Worm (Caenorhabditis elegans): ENCODE data around the gene srd-11.
A peak's percentile ranks its signal among the peaks of the same experiment; 100 is the strongest.

The srd-11 gene

DNA sequence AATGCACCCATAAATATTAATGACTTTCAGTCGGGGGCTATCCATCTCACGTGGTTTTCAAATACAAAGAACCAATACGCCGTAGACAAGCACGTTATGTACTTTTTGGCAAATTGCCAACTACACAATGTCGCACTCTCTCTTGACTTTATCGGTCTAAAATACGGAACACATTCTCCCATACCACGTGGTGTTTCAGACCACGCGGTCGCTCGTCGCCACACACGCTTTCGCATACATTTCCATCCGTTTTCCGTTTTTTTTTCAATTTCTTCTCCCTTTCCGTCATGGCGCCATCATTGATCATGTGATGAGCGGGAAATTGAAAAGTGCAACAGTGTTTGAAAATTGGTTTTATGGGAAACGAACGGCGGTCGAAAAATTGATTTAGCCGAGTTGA lies 38.9 kb upstream of the srd-11 start:
- TF ChIP-seq mdt-29 (GFP tag; IDR thresholded peaks at IDR 0.05) (peak; percentile 96), daf-16 (GFP tag; optimal IDR thresholded peaks at IDR 0.05) (no peak), daf-16 (tag; optimal IDR thresholded peaks at IDR 0.05) (peak; percentile 73), F26F4.8 (GFP tag; conservative IDR thresholded peaks at IDR 0.05) (no peak), nhr-41 (GFP tag; IDR thresholded peaks at IDR 0.05) (no peak), nhr-77 (tag; optimal IDR thresholded peaks at IDR 0.05) (peak; percentile 81), nhr-76 (tag; optimal IDR thresholded peaks at IDR 0.05) (peak; percentile 52), ama-1 (optimal IDR thresholded peaks at IDR 0.05) (no peak), mdl-1 (tag; optimal IDR thresholded peaks at IDR 0.05) (peak; percentile 90 to 98), fos-1 (tag; optimal IDR thresholded peaks at IDR 0.05) (peak; percentile 69), mxl-3 (GFP tag; optimal IDR thresholded peaks at IDR 0.05) (peak; percentile 99), ZK337.2 (GFP tag; IDR thresholded peaks at IDR 0.05) (no peak), ceh-28 (tag; optimal IDR thresholded peaks at IDR 0.05) (no peak), R02D3.7 (tag; optimal IDR thresholded peaks at IDR 0.05) (no peak), Y105C5A.15 (GFP tag; IDR thresholded peaks at IDR 0.05) (no peak), zag-1 (tag; optimal IDR thresholded peaks at IDR 0.05) (no peak), nhr-48 (tag; optimal IDR thresholded peaks at IDR 0.05) (peak; percentile 96), aha-1 (tag) (peak; percentile 100), pha-4 (GFP tag; IDR thresholded peaks at IDR 0.05) (peak; percentile 68), pha-4 (tag; optimal IDR thresholded peaks at IDR 0.05) (no peak), pqm-1 (tag; optimal IDR thresholded peaks at IDR 0.05) (peak; percentile 9), zfp-3 (GFP tag; conservative IDR thresholded peaks at IDR 0.05) (no peak; the same call in none of the 2 replicates), ceh-32 (tag; optimal IDR thresholded peaks at IDR 0.05; ENCODE audit: poor library complexity) (no peak), zfp-2 (tag; optimal IDR thresholded peaks at IDR 0.05) (no peak), hlh-30 (tag; optimal IDR thresholded peaks at IDR 0.05; ENCODE audit: insufficient read depth) (peak; percentile 99), daf-8 (GFP tag; IDR thresholded peaks at IDR 0.05) (no peak), Y75B8A.6 (GFP tag; IDR thresholded peaks at IDR 0.05) (0 out of 2 replicates have a peak, but pooled peaks have one; percentile 36), lin-13 (GFP tag; optimal IDR thresholded peaks at IDR 0.05) (no peak), ztf-7 (tag; optimal IDR thresholded peaks at IDR 0.05) (peak; percentile 59), lim-7 (GFP tag; IDR thresholded peaks at IDR 0.05) (no peak), nhr-28 (tag; optimal IDR thresholded peaks at IDR 0.05) (peak; percentile 95), ZK546.5 (tag; optimal IDR thresholded peaks at IDR 0.05) (no peak), sdz-12 (GFP tag; optimal IDR thresholded peaks at IDR 0.05) (peak; percentile 24), unc-130 (GFP tag; optimal IDR thresholded peaks at IDR 0.05) (no peak), Y48G9A.11 (GFP tag; IDR thresholded peaks at IDR 0.05) (no peak), F49E8.2 (tag; optimal IDR thresholded peaks at IDR 0.05; ENCODE audit: borderline replicate concordance) (no peak), jun-1 (tag; optimal IDR thresholded peaks at IDR 0.05) (peak; percentile 71), nhr-42 (GFP tag; IDR thresholded peaks at IDR 0.05) (0 out of 2 replicates have a peak, but pooled peaks have one; percentile 59), daf-19 (GFP tag; conservative IDR thresholded peaks at IDR 0.05) (no peak), lin-38 (GFP tag; IDR thresholded peaks at IDR 0.05) (peak; percentile 43), T20F7.1 (GFP tag; optimal IDR thresholded peaks at IDR 0.05) (peak; percentile 51), ces-1 (GFP tag; optimal IDR thresholded peaks at IDR 0.05) (no peak), egl-43 (GFP tag; IDR thresholded peaks at IDR 0.05) (no peak), lsy-2 (tag; optimal IDR thresholded peaks at IDR 0.05) (peak; percentile 64 to 84), nhr-25 (tag; optimal IDR thresholded peaks at IDR 0.05; ENCODE audit: borderline replicate concordance, insufficient read depth) (peak; percentile 21), ztf-11 (tag; optimal IDR thresholded peaks at IDR 0.05) (no peak), F44E2.7 (GFP tag; IDR thresholded peaks at IDR 0.05) (no peak), dpl-1 (GFP tag; optimal IDR thresholded peaks at IDR 0.05) (peak; percentile 63), nhr-10 (tag; optimal IDR thresholded peaks at IDR 0.05) (peak; percentile 52), ceh-62 (tag; optimal IDR thresholded peaks at IDR 0.05) (no peak), arid-1 (GFP tag; conservative IDR thresholded peaks at IDR 0.05) (no peak), fkh-10 (GFP tag; optimal IDR thresholded peaks at IDR 0.05) (no peak), nhr-237 (tag; optimal IDR thresholded peaks at IDR 0.05) (no peak)

Measured in whole organism, L4 larva.